Fruit fly (Drosophila melanogaster) whole organism, embryonic: ENCODE data around the gene betaGlu.

Experiments
- Adf1 ChIP-seq: fragments of 200-800 bp; sonication (Bioruptor generic); IDR thresholded peaks from 2 replicates; pipeline ENCODE4 v1.3.6; 2022; ENCODE audit warnings: missing biosample characterization, missing genetic modification characterization
- Bgb ChIP-seq: fragments of 200-800 bp; sonication (Bioruptor generic); IDR thresholded peaks from 2 replicates; pipeline ENCODE4 v1.3.6; 2022; ENCODE audit warnings: missing biosample characterization, missing genetic modification characterization; ENCODE audit not compliant: partially characterized antibody
- CG1233 ChIP-seq: fragments of 200-800 bp; sonication (Bioruptor generic); optimal IDR thresholded peaks from 4 replicates; lab custom pipeline; 2018; ENCODE audit warnings: missing biosample characterization, mild to moderate bottlenecking, missing genetic modification characterization
- CG12391 ChIP-seq: fragments of 200-800 bp; sonication (Bioruptor generic); optimal IDR thresholded peaks from 3 replicates; lab custom pipeline; 2018; ENCODE audit warnings: missing biosample characterization, mild to moderate bottlenecking, missing genetic modification characterization, moderate library complexity
- CG13424 ChIP-seq: fragments of 200-800 bp; sonication (Bioruptor generic); optimal IDR thresholded peaks from 2 replicates; lab custom pipeline; 2019; ENCODE audit warnings: missing biosample characterization, mild to moderate bottlenecking, missing genetic modification characterization, moderate library complexity
- CG17361 ChIP-seq: fragments of 200-800 bp; sonication (Bioruptor generic); IDR thresholded peaks from 3 replicates; pipeline ENCODE4 v1.3.6; 2022; ENCODE audit warnings: missing biosample characterization, missing genetic modification characterization
- CG2116 ChIP-seq: fragments of 200-800 bp; sonication (Bioruptor generic); optimal IDR thresholded peaks from 3 replicates; lab custom pipeline; 2018; ENCODE audit warnings: missing biosample characterization, mild to moderate bottlenecking, missing genetic modification characterization
- CG2678 ChIP-seq: fragments of 200-800 bp; sonication (Bioruptor generic); optimal IDR thresholded peaks from 3 replicates; lab custom pipeline; 2019; ENCODE audit warnings: missing biosample characterization, mild to moderate bottlenecking, missing genetic modification characterization, moderate library complexity
- CG30020 ChIP-seq: fragments of 200-800 bp; optimal IDR thresholded peaks from 2 replicates; lab custom pipeline; 2019; ENCODE audit warnings: missing biosample characterization, mild to moderate bottlenecking, missing genetic modification characterization, moderate library complexity
- CG4360 ChIP-seq: fragments of 200-800 bp; sonication (Bioruptor generic); IDR thresholded peaks from 2 replicates; pipeline ENCODE4 v1.3.6; 2022; ENCODE audit warnings: missing biosample characterization, missing genetic modification characterization
- CG4424 ChIP-seq: fragments of 200-800 bp; sonication (Bioruptor generic); optimal IDR thresholded peaks from 3 replicates; lab custom pipeline; 2016; ENCODE audit warnings: missing biosample characterization, missing genetic modification characterization
- CG4707 ChIP-seq: fragments of 200-800 bp; sonication (Bioruptor generic); optimal IDR thresholded peaks from 2 replicates; lab custom pipeline; 2018; ENCODE audit warnings: missing biosample characterization, mild to moderate bottlenecking, missing genetic modification characterization, moderate library complexity
- CG6689 ChIP-seq: fragments of 200-800 bp; sonication (Bioruptor generic); IDR thresholded peaks from 2 replicates; pipeline ENCODE4 v1.3.6; 2022; ENCODE audit warnings: missing biosample characterization, missing genetic modification characterization
- CG7839 ChIP-seq: fragments of 200-800 bp; sonication (Bioruptor generic); optimal IDR thresholded peaks from 3 replicates; lab custom pipeline; 2018; ENCODE audit warnings: missing biosample characterization, mild to moderate bottlenecking, missing genetic modification characterization, moderate library complexity
- CG7987 ChIP-seq: fragments of 200-800 bp; sonication (Bioruptor generic); optimal IDR thresholded peaks from 2 replicates; lab custom pipeline; 2018; ENCODE audit warnings: missing biosample characterization, mild to moderate bottlenecking, missing genetic modification characterization, moderate library complexity
- CG8359 ChIP-seq: fragments of 200-800 bp; sonication (Bioruptor generic); optimal IDR thresholded peaks from 2 replicates; lab custom pipeline; 2017; ENCODE audit warnings: missing biosample characterization, mild to moderate bottlenecking, missing genetic modification characterization, borderline replicate concordance
- CG8924 ChIP-seq: fragments of 200-800 bp; optimal IDR thresholded peaks from 3 replicates; lab custom pipeline; 2019; ENCODE audit warnings: missing biosample characterization, mild to moderate bottlenecking, missing genetic modification characterization, moderate library complexity
- Ets97D ChIP-seq: fragments of 200-800 bp; sonication (Bioruptor generic); optimal IDR thresholded peaks from 3 replicates; lab custom pipeline; 2016; ENCODE audit warnings: missing biosample characterization, missing genetic modification characterization
- Hr3 ChIP-seq: fragments of 200-800 bp; sonication (Bioruptor generic); optimal IDR thresholded peaks from 3 replicates; lab custom pipeline; 2016; ENCODE audit warnings: missing biosample characterization, missing genetic modification characterization
- Jarid2 ChIP-seq: fragments of 200-800 bp; sonication (Bioruptor generic); optimal IDR thresholded peaks from 3 replicates; lab custom pipeline; 2017; ENCODE audit warnings: mild to moderate bottlenecking, missing biosample characterization, missing genetic modification reagents, missing genetic modification characterization
- Kr ChIP-seq: fragments of 200-800 bp; sonication (Bioruptor generic); optimal IDR thresholded peaks from 2 replicates; lab custom pipeline; 2017; ENCODE audit warnings: missing biosample characterization, mild to moderate bottlenecking, missing genetic modification characterization
- Med ChIP-seq: fragments of 200-800 bp; sonication (Bioruptor generic); peaks from one replicate; lab custom pipeline; 2016; ENCODE audit warnings: missing biosample characterization, missing genetic modification characterization, mild to moderate bottlenecking, inconsistent platforms, moderate library complexity
- Meics ChIP-seq: fragments of 200-800 bp; sonication (Bioruptor generic); optimal IDR thresholded peaks from 2 replicates; lab custom pipeline; 2017; ENCODE audit warnings: missing biosample characterization, mild to moderate bottlenecking, missing genetic modification characterization
- Oaz ChIP-seq: fragments of 200-800 bp; sonication (Bioruptor generic); IDR thresholded peaks from 2 replicates; pipeline ENCODE4 v1.3.6; 2022; ENCODE audit warnings: missing biosample characterization, missing genetic modification characterization
- Side ChIP-seq: fragments of 200-800 bp; sonication (Bioruptor generic); optimal IDR thresholded peaks from 2 replicates; lab custom pipeline; 2016; ENCODE audit warnings: missing biosample characterization, missing genetic modification characterization
- Sin3A ChIP-seq: fragments of >200 bp; optimal IDR thresholded peaks from 2 replicates; lab custom pipeline; 2018
- Trl ChIP-seq, 3 experiments: fragments of >200 bp in 2 of 3; fragments of 200-800 bp in 1 of 3; sonication (Bioruptor generic) in 1 of 3; optimal IDR thresholded peaks; 2 replicates in 1 of 3; 3 replicates in 2 of 3; lab custom pipeline; 2016 to 2017; ENCODE audit warnings: missing biosample characterization in 1 of 3, missing genetic modification characterization in 1 of 3
- abd-A ChIP-seq: fragments of 200-800 bp; sonication (Bioruptor generic); optimal IDR thresholded peaks from 3 replicates; lab custom pipeline; 2019; ENCODE audit warnings: missing biosample characterization, mild to moderate bottlenecking, missing genetic modification characterization, moderate library complexity
- chif ChIP-seq, 2 experiments: fragments of 200-800 bp; sonication (Bioruptor generic); optimal IDR thresholded peaks; 3 replicates each; lab custom pipeline; 2016; ENCODE audit warnings: missing biosample characterization in 2 of 2, missing genetic modification characterization in 2 of 2
- chinmo ChIP-seq: fragments of 200-800 bp; sonication (Bioruptor generic); IDR thresholded peaks from 4 replicates; pipeline ENCODE4 v1.3.6; 2022; ENCODE audit warnings: missing biosample characterization, missing genetic modification characterization; ENCODE audit not compliant: partially characterized antibody
- ci ChIP-seq: fragments of 200-800 bp; sonication (Bioruptor generic); IDR thresholded peaks from 3 replicates; pipeline ENCODE4 v1.3.6; 2022; ENCODE audit warnings: missing biosample characterization, missing genetic modification characterization
- dmrt11E ChIP-seq: fragments of 200-800 bp; sonication (Bioruptor generic); optimal IDR thresholded peaks from 3 replicates; lab custom pipeline; 2018; ENCODE audit warnings: missing biosample characterization, mild to moderate bottlenecking, missing genetic modification characterization, moderate library complexity
- ewg ChIP-seq: fragments of 200-800 bp; sonication (Bioruptor generic); optimal IDR thresholded peaks from 3 replicates; lab custom pipeline; 2017; ENCODE audit warnings: mild to moderate bottlenecking, missing biosample characterization, missing genetic modification reagents, missing genetic modification characterization
- hkb ChIP-seq, 2 experiments: fragments of 200-800 bp in 1 of 2; fragments of >200 bp in 1 of 2; sonication (Bioruptor generic) in 1 of 2; IDR thresholded peaks in 1 of 2; optimal IDR thresholded peaks in 1 of 2; 2 replicates each; pipeline versions ENCODE4 v1.3.6 to Lab custom; 2017 to 2022; ENCODE audit warnings: missing biosample characterization in 1 of 2, missing genetic modification characterization in 1 of 2
- kni ChIP-seq: fragments of 200-800 bp; sonication (Bioruptor generic); optimal IDR thresholded peaks from 3 replicates; lab custom pipeline; 2017; ENCODE audit warnings: mild to moderate bottlenecking, missing biosample characterization, missing genetic modification reagents, missing genetic modification characterization
- lab ChIP-seq: fragments of 200-800 bp; sonication (Bioruptor generic); optimal IDR thresholded peaks from 3 replicates; lab custom pipeline; 2017; ENCODE audit warnings: missing biosample characterization, missing genetic modification characterization, mild to moderate bottlenecking, moderate library complexity, missing genetic modification reagents
- lilli ChIP-seq: fragments of 200-800 bp; sonication (Bioruptor generic); optimal IDR thresholded peaks from 3 replicates; lab custom pipeline; 2016; ENCODE audit warnings: missing biosample characterization, missing genetic modification characterization
- p53 ChIP-seq: fragments of 200-800 bp; sonication (Bioruptor generic); optimal IDR thresholded peaks from 2 replicates; lab custom pipeline; 2016; ENCODE audit warnings: missing biosample characterization, missing genetic modification characterization
- pnt ChIP-seq: fragments of 200-800 bp; sonication (Bioruptor generic); optimal IDR thresholded peaks from 3 replicates; lab custom pipeline; 2016; ENCODE audit warnings: missing biosample characterization, missing genetic modification characterization
- prd ChIP-seq, 3 experiments: fragments of >200 bp in 2 of 3; fragments of 200-800 bp in 1 of 3; sonication (Bioruptor generic) in 1 of 3; optimal IDR thresholded peaks in 2 of 3; IDR thresholded peaks in 1 of 3; 2 replicates in 2 of 3; 3 replicates in 1 of 3; pipeline versions ENCODE4 v1.3.6 to Lab custom; 2017 to 2022; ENCODE audit warnings: missing biosample characterization in 1 of 3, missing genetic modification characterization in 1 of 3
- sens ChIP-seq: fragments of 200-800 bp; sonication (Bioruptor generic); peaks from one replicate; lab custom pipeline; 2016; ENCODE audit warnings: missing biosample characterization, missing genetic modification characterization
- ssp ChIP-seq: fragments of 200-800 bp; sonication (Bioruptor generic); IDR thresholded peaks from 2 replicates; pipeline ENCODE4 v1.3.6; 2022; ENCODE audit warnings: missing biosample characterization, missing genetic modification characterization
- stwl ChIP-seq: fragments of 200-800 bp; sonication (Bioruptor generic); optimal IDR thresholded peaks from 3 replicates; lab custom pipeline; 2018; ENCODE audit warnings: missing biosample characterization, mild to moderate bottlenecking, missing genetic modification characterization, moderate library complexity
- vnd ChIP-seq: fragments of 200-800 bp; sonication (Bioruptor generic); IDR thresholded peaks from 3 replicates; pipeline ENCODE4 v1.3.6; 2022; ENCODE audit warnings: missing biosample characterization, missing genetic modification characterization; ENCODE audit not compliant: partially characterized antibody
- wek ChIP-seq: fragments of 200-800 bp; sonication (Bioruptor generic); optimal IDR thresholded peaks from 3 replicates; lab custom pipeline; 2018; ENCODE audit warnings: missing biosample characterization, mild to moderate bottlenecking, missing genetic modification characterization, moderate library complexity
- wor ChIP-seq: fragments of 200-800 bp; sonication (Bioruptor generic); IDR thresholded peaks from 2 replicates; pipeline ENCODE4 v1.3.6; 2022; ENCODE audit warnings: missing biosample characterization, missing genetic modification characterization
- zen2 ChIP-seq: fragments of 200-800 bp; sonication (Bioruptor generic); IDR thresholded peaks from 3 replicates; pipeline ENCODE4 v1.3.6; 2022; ENCODE audit warnings: missing biosample characterization, missing genetic modification characterization; ENCODE audit not compliant: partially characterized antibody

The betaGlu gene

dm6 chr3R:31723206-31723933 lies 48.3 kb downstream of the betaGlu start (continued):
- TF ChIP-seq Bgb (GFP tag; lab: Robert Waterston, UW) (0 out of 2 replicates have a peak, but pooled peaks have one; percentile 38), CG4424 (GFP tag; lab: Kevin White, UChicago) (peak; percentile 8), Side (GFP tag; lab: Kevin White, UChicago) (peak; percentile 9), CG30020 (tag; lab: Kevin White, UChicago) (no peak), Trl (optimal IDR thresholded peaks at IDR 0.05; lab: Kevin White, UChicago) (peak in 1 of 2 experiments; percentile 24), Trl (GFP tag; optimal IDR thresholded peaks at IDR 0.05; lab: Kevin White, UChicago) (no peak), CG1233 (GFP tag; lab: Kevin White, UChicago) (peak; percentile 25), wek (no peak), CG8924 (tag; lab: Kevin White, UChicago) (peak; percentile 35), lilli (GFP tag; lab: Kevin White, UChicago) (peak; percentile 9), abd-A (tag; lab: Kevin White, UChicago) (peak; percentile 20), vnd (GFP tag; lab: Robert Waterston, UW) (no peak), Jarid2 (GFP tag; lab: Kevin White, UChicago) (peak; percentile 6), lab (GFP tag; lab: Kevin White, UChicago) (peak; percentile 41), CG2116 (GFP tag; lab: Kevin White, UChicago) (no peak), ssp (GFP tag; lab: Robert Waterston, UW) (no peak), kni (peak; percentile 55), ewg (GFP tag; lab: Kevin White, UChicago) (no peak), Kr (GFP tag; lab: Kevin White, UChicago) (no peak), Adf1 (GFP tag; lab: Robert Waterston, UW) (peak; percentile 84), CG4707 (GFP tag; lab: Kevin White, UChicago) (no peak), Med (GFP tag; lab: Kevin White, UChicago) (peak; percentile 81), CG12391 (tag; lab: Kevin White, UChicago) (peak; percentile 44), sens (GFP tag; lab: Kevin White, UChicago) (peak; percentile 88), CG7839 (tag; lab: Kevin White, UChicago) (peak; percentile 34), CG17361 (GFP tag; lab: Robert Waterston, UW) (peak; percentile 52; the same call in 1 of the 3 replicates), pnt (GFP tag; lab: Kevin White, UChicago) (no peak), CG13424 (tag; lab: Kevin White, UChicago) (no peak), Hr3 (GFP tag; lab: Kevin White, UChicago) (no peak), Ets97D (GFP tag; lab: Kevin White, UChicago) (no peak), ci (GFP tag; lab: Robert Waterston, UW) (0 out of 3 replicates have a peak, but pooled peaks have one; percentile 13), hkb (optimal IDR thresholded peaks at IDR 0.05; lab: Kevin White, UChicago) (no peak), hkb (GFP tag; IDR thresholded peaks at IDR 0.05; lab: Robert Waterston, UW) (no peak), CG8359 (GFP tag; lab: Kevin White, UChicago) (no peak), dmrt11E (peak; percentile 24), CG4360 (GFP tag; lab: Robert Waterston, UW) (peak; percentile 99), chif (GFP tag; optimal IDR thresholded peaks at IDR 0.05; lab: Kevin White, UChicago) (peak in 1 of 2 experiments; percentile 13), Meics (GFP tag; lab: Kevin White, UChicago) (peak; percentile 37)
- TF ChIP-seq, all 482 proteins: peak for 102

dm6 chr3R:31721958-31722357 lies 49.7 kb downstream of the betaGlu start:
- TF ChIP-seq chinmo (GFP tag; lab: Robert Waterston, UW) (peak; percentile 77; the same call in 1 of the 4 replicates), zen2 (GFP tag; lab: Robert Waterston, UW) (no peak), CG7987 (no peak), CG2678 (peak; percentile 33), CG6689 (GFP tag; lab: Robert Waterston, UW) (no peak), prd (optimal IDR thresholded peaks at IDR 0.05; lab: Kevin White, UChicago) (no peak), prd (GFP tag; IDR thresholded peaks at IDR 0.05; lab: Robert Waterston, UW) (0 out of 3 replicates have a peak, but pooled peaks have one; percentile 7), wor (GFP tag; lab: Robert Waterston, UW) (no peak), Meics (GFP tag; lab: Kevin White, UChicago) (no peak), Sin3A (lab: Kevin White, UChicago) (no peak), Oaz (no peak), p53 (GFP tag; lab: Kevin White, UChicago) (no peak), stwl (tag; lab: Kevin White, UChicago) (no peak), CG12391 (tag; lab: Kevin White, UChicago) (no peak)
